Fruit fly (Drosophila melanogaster): ENCODE measurements around the gene Arglu1.

Gene Arglu1

DNA sequence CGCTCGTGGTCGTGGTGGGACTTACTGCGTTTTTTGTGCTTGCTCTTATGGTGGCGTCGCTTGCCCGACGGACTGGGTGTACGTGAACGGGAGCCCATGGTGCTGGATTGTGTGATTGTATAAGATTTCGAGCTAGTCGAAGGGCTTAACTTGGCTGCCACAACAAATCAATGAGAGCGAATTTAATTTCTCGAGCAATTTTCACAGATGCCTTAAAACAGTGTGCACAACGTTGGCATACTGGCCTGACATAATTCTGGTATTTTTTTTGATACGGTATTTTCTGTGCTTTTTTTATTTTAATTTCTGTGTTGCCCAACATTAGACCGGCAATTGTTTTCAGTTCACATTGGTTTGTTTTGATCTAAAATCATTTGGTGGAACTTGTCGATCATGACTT is at the start of gene Arglu1:
TSS of gene Arglu1 (minus strand) at position 227 of the 400 bp plus-strand sequence.
- TF ChIP-seq CG4496 (GFP tag; IDR thresholded peaks at IDR 0.05) (peak; percentile 77), CG12605 (GFP tag; IDR thresholded peaks at IDR 0.05) (peak; percentile 35; the same call in 1 of the 2 replicates), CG8301 (tag; optimal IDR thresholded peaks at IDR 0.05) (no peak), fd96Ca (GFP tag; IDR thresholded peaks at IDR 0.05) (peak; percentile 46; the same call in 1 of the 3 replicates), Ets98B (GFP tag; IDR thresholded peaks at IDR 0.05) (peak; percentile 20; the same call in 1 of the 2 replicates), CG32121 (GFP tag; IDR thresholded peaks at IDR 0.05) (0 out of 2 replicates have a peak, but pooled peaks have one; percentile 26)

- TF ChIP-seq Snoo (tag; optimal IDR thresholded peaks at IDR 0.05): peak; percentile 81
- peak; percentile 95 for TF ChIP-seq CG4496 (GFP tag; IDR thresholded peaks at IDR 0.05)
- peak; percentile 90 for TF ChIP-seq rn (GFP tag; IDR thresholded peaks at IDR 0.05)
- peak; percentile 92 for TF ChIP-seq CG34367 (tag; optimal IDR thresholded peaks at IDR 0.05)
- peak; percentile 92 for TF ChIP-seq gl (tag; optimal IDR thresholded peaks at IDR 0.05)
- TF ChIP-seq CG12605 (GFP tag; IDR thresholded peaks at IDR 0.05): peak; percentile 90
- peak; percentile 89 for TF ChIP-seq CG13204 (GFP tag; optimal IDR thresholded peaks at IDR 0.05)
- peak; percentile 45 for TF ChIP-seq D1 (tag; optimal IDR thresholded peaks at IDR 0.05)
- peak; percentile 93 for TF ChIP-seq Pif1A (GFP tag; optimal IDR thresholded peaks at IDR 0.05)
- TF ChIP-seq fd96Ca (GFP tag; IDR thresholded peaks at IDR 0.05): peak; percentile 97
- peak; percentile 95 for TF ChIP-seq Pif1B (GFP tag; optimal IDR thresholded peaks at IDR 0.05)
- 0 out of 2 replicates have a peak, but pooled peaks have one; percentile 28 for TF ChIP-seq CG10348 (GFP tag; IDR thresholded peaks at IDR 0.05)
- peak; percentile 94 for TF ChIP-seq CG15710 (tag; optimal IDR thresholded peaks at IDR 0.05)
- TF ChIP-seq CG17806 (tag; optimal IDR thresholded peaks at IDR 0.05): peak; percentile 94
- peak; percentile 92 for TF ChIP-seq CG9948 (tag; optimal IDR thresholded peaks at IDR 0.05)
- peak; percentile 92 for TF ChIP-seq CG8301 (tag; optimal IDR thresholded peaks at IDR 0.05)
- peak; percentile 95 for TF ChIP-seq Ets98B (GFP tag; IDR thresholded peaks at IDR 0.05)
- peak; percentile 76 for TF ChIP-seq EcR (GFP tag; optimal IDR thresholded peaks at IDR 0.05)
- TF ChIP-seq CG8159 (tag; optimal IDR thresholded peaks at IDR 0.05): peak; percentile 93
- TF ChIP-seq CG14655 (GFP tag; optimal IDR thresholded peaks at IDR 0.05): peak; percentile 94
- peak; percentile 89 for TF ChIP-seq CG32121 (GFP tag; IDR thresholded peaks at IDR 0.05)
Measured at dm6 chr2L:9986402-9987350, 48.7 kb upstream of the Arglu1 start.

dm6 chr2L:9984078-9984772 is 46.3 kb upstream of the Arglu1 start, which contains the start of gene bib:
bib (plus strand) TSS chr2L:9984645.
- peak; percentile 92 for TF ChIP-seq CG14655 (GFP tag; optimal IDR thresholded peaks at IDR 0.05)
- peak; percentile 73; the same call in 1 of the 3 replicates for TF ChIP-seq CG4496 (GFP tag; IDR thresholded peaks at IDR 0.05)
- TF ChIP-seq Pif1A (GFP tag; optimal IDR thresholded peaks at IDR 0.05): peak; percentile 80
- TF ChIP-seq CG9948 (tag; optimal IDR thresholded peaks at IDR 0.05): peak; percentile 96
- TF ChIP-seq CG34367 (tag; optimal IDR thresholded peaks at IDR 0.05): peak; percentile 85
- TF ChIP-seq Pif1B (GFP tag; optimal IDR thresholded peaks at IDR 0.05): peak; percentile 90
- TF ChIP-seq CG12605 (GFP tag; IDR thresholded peaks at IDR 0.05): 0 out of 2 replicates have a peak, but pooled peaks have one; percentile 33
- TF ChIP-seq CG8301 (tag; optimal IDR thresholded peaks at IDR 0.05): peak; percentile 84
- TF ChIP-seq gl (tag; optimal IDR thresholded peaks at IDR 0.05): peak; percentile 68
- peak; percentile 90 for TF ChIP-seq CG17806 (tag; optimal IDR thresholded peaks at IDR 0.05)
- TF ChIP-seq Ets98B (GFP tag; IDR thresholded peaks at IDR 0.05): peak; percentile 51
- TF ChIP-seq rn (GFP tag; IDR thresholded peaks at IDR 0.05): no peak
- no peak for TF ChIP-seq CG10348 (GFP tag; IDR thresholded peaks at IDR 0.05)
- peak; percentile 62 for TF ChIP-seq CG32121 (GFP tag; IDR thresholded peaks at IDR 0.05)
- peak; percentile 95 for TF ChIP-seq CG8159 (tag; optimal IDR thresholded peaks at IDR 0.05)
- TF ChIP-seq EcR (GFP tag; optimal IDR thresholded peaks at IDR 0.05): peak; percentile 56
- peak; percentile 97 for TF ChIP-seq D1 (tag; optimal IDR thresholded peaks at IDR 0.05)
- TF ChIP-seq fd96Ca (GFP tag; IDR thresholded peaks at IDR 0.05): peak; percentile 51; the same call in 1 of the 3 replicates
- peak; percentile 89 for TF ChIP-seq CG15710 (tag; optimal IDR thresholded peaks at IDR 0.05)
- TF ChIP-seq CG13204 (GFP tag; optimal IDR thresholded peaks at IDR 0.05): peak; percentile 82
- TF ChIP-seq Snoo (tag; optimal IDR thresholded peaks at IDR 0.05): peak; percentile 82

dm6 chr2L:9982516-9982915 is 44.6 kb upstream of the Arglu1 start:
- no peak for TF ChIP-seq CG4496 (GFP tag; IDR thresholded peaks at IDR 0.05)
- TF ChIP-seq CG14655 (GFP tag; optimal IDR thresholded peaks at IDR 0.05): peak; percentile 29
- peak; percentile 73 for TF ChIP-seq Pif1A (GFP tag; optimal IDR thresholded peaks at IDR 0.05)
- peak; percentile 64 for TF ChIP-seq CG15710 (tag; optimal IDR thresholded peaks at IDR 0.05)
- no peak for TF ChIP-seq CG32121 (GFP tag; IDR thresholded peaks at IDR 0.05)
- TF ChIP-seq CG9948 (tag; optimal IDR thresholded peaks at IDR 0.05): peak; percentile 65
- TF ChIP-seq CG8159 (tag; optimal IDR thresholded peaks at IDR 0.05): peak; percentile 81
- peak; percentile 70 for TF ChIP-seq CG17806 (tag; optimal IDR thresholded peaks at IDR 0.05)
- peak; percentile 55 for TF ChIP-seq Pif1B (GFP tag; optimal IDR thresholded peaks at IDR 0.05)
- peak; percentile 75 for TF ChIP-seq Snoo (tag; optimal IDR thresholded peaks at IDR 0.05)
- TF ChIP-seq CG34367 (tag; optimal IDR thresholded peaks at IDR 0.05): peak; percentile 20
- no peak for TF ChIP-seq CG8301 (tag; optimal IDR thresholded peaks at IDR 0.05)

dm6 chr2L:9981809-9982208 is 43.9 kb upstream of the Arglu1 start:
- TF ChIP-seq gl (tag; optimal IDR thresholded peaks at IDR 0.05) (peak; percentile 7), CG17806 (tag; optimal IDR thresholded peaks at IDR 0.05) (peak; percentile 72), Pif1B (GFP tag; optimal IDR thresholded peaks at IDR 0.05) (peak; percentile 4), CG8159 (tag; optimal IDR thresholded peaks at IDR 0.05) (peak; percentile 72), CG8301 (tag; optimal IDR thresholded peaks at IDR 0.05) (peak; percentile 5), CG10348 (GFP tag; IDR thresholded peaks at IDR 0.05) (no peak), CG12605 (GFP tag; IDR thresholded peaks at IDR 0.05) (no peak), CG9948 (tag; optimal IDR thresholded peaks at IDR 0.05) (peak; percentile 57), Snoo (tag; optimal IDR thresholded peaks at IDR 0.05) (peak; percentile 44), CG14655 (GFP tag; optimal IDR thresholded peaks at IDR 0.05) (peak; percentile 38), CG32121 (GFP tag; IDR thresholded peaks at IDR 0.05) (no peak), CG15710 (tag; optimal IDR thresholded peaks at IDR 0.05) (peak; percentile 54), Pif1A (GFP tag; optimal IDR thresholded peaks at IDR 0.05) (peak; percentile 4)
